Worm (Caenorhabditis elegans): ENCODE data around the gene C14A4.9.

DNA sequence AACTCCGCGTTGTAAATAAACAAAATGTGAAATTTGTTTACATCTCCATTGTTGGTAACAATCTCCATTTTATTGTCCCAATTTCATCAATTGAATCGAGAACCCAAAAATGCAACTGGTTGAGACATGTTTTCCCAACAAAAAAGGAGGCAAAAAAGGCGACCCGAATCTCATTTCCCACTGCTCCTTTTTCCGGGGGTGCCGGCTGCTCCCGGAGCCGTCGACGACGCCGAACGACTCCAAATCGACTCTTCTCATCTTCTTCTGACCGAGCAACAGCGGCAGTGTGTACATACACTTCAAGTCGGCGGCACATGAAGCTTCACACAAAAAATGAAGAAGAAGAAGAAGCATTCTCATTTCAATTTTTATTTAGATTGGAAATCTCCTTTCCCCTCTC, 32.7 kb upstream of the C14A4.9 start:
- TF ChIP-seq ama-1 (optimal IDR thresholded peaks at IDR 0.05) = no peak
- no peak for TF ChIP-seq egl-27 (tag; optimal IDR thresholded peaks at IDR 0.05)

All from whole organism, L2 larva.